Fruit fly (Drosophila melanogaster) whole organism, pupa: ENCODE results near the gene GstD1.

ENCODE experiments used
- CG10348 ChIP-seq: fragments of 200-800 bp; sonication (Bioruptor generic); IDR thresholded peaks from 2 replicates; pipeline ENCODE4 v1.3.6; 2022; ENCODE audit warnings: missing biosample characterization, missing genetic modification characterization
- CG13204 ChIP-seq: fragments of 200-800 bp; sonication (Bioruptor generic); optimal IDR thresholded peaks from 2 replicates; lab custom pipeline; 2018; ENCODE audit warnings: missing biosample characterization, mild to moderate bottlenecking, missing genetic modification characterization, moderate library complexity
- CG15710 ChIP-seq: fragments of 200-800 bp; sonication (Bioruptor generic); optimal IDR thresholded peaks from 2 replicates; lab custom pipeline; 2018; ENCODE audit warnings: missing biosample characterization, mild to moderate bottlenecking, missing genetic modification characterization, moderate library complexity
- CG34367 ChIP-seq: fragments of 200-800 bp; sonication (Bioruptor generic); optimal IDR thresholded peaks from 2 replicates; lab custom pipeline; 2018; ENCODE audit warnings: missing biosample characterization, mild to moderate bottlenecking, missing genetic modification characterization
- CG8159 ChIP-seq: fragments of 200-800 bp; sonication (Bioruptor generic); optimal IDR thresholded peaks from 3 replicates; lab custom pipeline; 2018; ENCODE audit warnings: missing biosample characterization, mild to moderate bottlenecking, missing genetic modification characterization, moderate library complexity
- CG9948 ChIP-seq: fragments of 200-800 bp; sonication (Bioruptor generic); optimal IDR thresholded peaks from 2 replicates; lab custom pipeline; 2018; ENCODE audit warnings: missing biosample characterization, mild to moderate bottlenecking, missing genetic modification characterization, moderate library complexity
- Ets98B ChIP-seq: fragments of 200-800 bp; sonication (Bioruptor generic); IDR thresholded peaks from 2 replicates; pipeline ENCODE4 v1.3.6; 2022; ENCODE audit warnings: missing biosample characterization, missing genetic modification characterization
- Pif1A ChIP-seq: fragments of 200-800 bp; sonication (Bioruptor generic); optimal IDR thresholded peaks from 3 replicates; lab custom pipeline; 2016; ENCODE audit warnings: missing biosample characterization, missing genetic modification characterization
- gl ChIP-seq: fragments of 200-800 bp; sonication (Bioruptor generic); optimal IDR thresholded peaks from 2 replicates; lab custom pipeline; 2018; ENCODE audit warnings: missing biosample characterization, mild to moderate bottlenecking, missing genetic modification characterization

dm6 chr3R:12375258-12375783, 6.3 kb upstream of the GstD1 start, which contains the start of gene GstD5:
- TF ChIP-seq CG34367 (tag; lab: Kevin White, UChicago), result no peak
- TF ChIP-seq Pif1A (GFP tag; lab: Kevin White, UChicago), result no peak
- TF ChIP-seq CG13204 (GFP tag; lab: Kevin White, UChicago), result no peak
- TF ChIP-seq Ets98B (GFP tag; lab: Robert Waterston, UW), result no peak
- TF ChIP-seq gl, result no peak
- no peak for TF ChIP-seq CG10348
- TF ChIP-seq CG8159, result no peak
- no peak for TF ChIP-seq CG15710 (tag; lab: Kevin White, UChicago)
- TF ChIP-seq CG9948 (tag; lab: Kevin White, UChicago), result no peak
